Worm (Caenorhabditis elegans): ENCODE measurements around the gene T19A5.3.

- TF ChIP-seq Y22D7AL.16 (tag; optimal IDR thresholded peaks at IDR 0.05) = no peak
- no peak for TF ChIP-seq fkh-10 (GFP tag; optimal IDR thresholded peaks at IDR 0.05)
Observed at ce11 chrV:8988104-8988503, 44.2 kb upstream of the T19A5.3 start, which contains the start of gene str-87.
